Worm (Caenorhabditis elegans): ENCODE measurements around the gene pqn-31.

The pqn-31 gene

DNA sequence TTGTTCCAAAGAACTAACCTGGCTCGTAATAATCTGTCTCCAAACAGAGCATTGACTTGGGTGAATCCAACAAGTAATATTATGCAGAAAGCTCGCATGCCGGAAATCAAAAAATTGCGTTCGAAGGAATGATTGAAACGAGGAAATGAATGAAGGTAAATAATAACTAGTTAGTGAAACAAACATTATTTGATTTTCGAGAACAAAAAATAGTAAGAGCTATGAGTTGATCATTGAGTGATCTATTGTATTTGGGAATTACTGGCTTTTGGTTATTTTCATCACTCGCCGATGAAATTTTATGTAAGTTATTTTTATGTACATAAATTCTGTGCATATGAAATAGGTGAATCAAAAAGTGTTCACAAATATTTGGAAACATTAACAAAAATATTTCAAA, 45.4 kb downstream of the pqn-31 start, which contains the start of gene B0222.5:
B0222.5 (minus strand) TSS at position 101 of the 400 bp plus-strand sequence.
- TF ChIP-seq dpl-1 (GFP tag; optimal IDR thresholded peaks at IDR 0.05) (no peak), snu-23 (GFP tag; optimal IDR thresholded peaks at IDR 0.05) (no peak), lin-13 (GFP tag; optimal IDR thresholded peaks at IDR 0.05) (no peak), nhr-84 (tag; optimal IDR thresholded peaks at IDR 0.05) (no peak), sox-4 (tag; optimal IDR thresholded peaks at IDR 0.05) (no peak), ztf-11 (tag; optimal IDR thresholded peaks at IDR 0.05) (no peak)

DNA sequence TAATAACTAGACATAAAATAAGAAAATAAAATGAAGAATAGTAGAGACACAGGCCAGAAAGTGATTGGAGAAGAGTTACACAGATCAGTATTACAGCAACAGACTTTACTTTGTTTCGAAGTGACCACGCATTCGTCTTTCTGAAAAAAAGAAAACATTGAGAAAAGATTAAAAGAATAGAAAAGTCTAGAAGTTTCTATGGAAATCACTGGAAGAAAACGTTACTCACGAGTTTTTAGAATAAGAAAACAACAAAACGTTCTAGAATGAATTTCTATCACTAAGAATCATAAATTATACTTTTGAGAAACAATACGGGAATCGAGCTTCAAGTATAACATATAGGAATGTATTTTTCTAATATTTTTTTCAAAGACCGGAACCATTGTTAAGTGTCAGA, 46.2 kb downstream of the pqn-31 start:
- TF ChIP-seq blmp-1 (tag; optimal IDR thresholded peaks at IDR 0.05), result no peak

DNA sequence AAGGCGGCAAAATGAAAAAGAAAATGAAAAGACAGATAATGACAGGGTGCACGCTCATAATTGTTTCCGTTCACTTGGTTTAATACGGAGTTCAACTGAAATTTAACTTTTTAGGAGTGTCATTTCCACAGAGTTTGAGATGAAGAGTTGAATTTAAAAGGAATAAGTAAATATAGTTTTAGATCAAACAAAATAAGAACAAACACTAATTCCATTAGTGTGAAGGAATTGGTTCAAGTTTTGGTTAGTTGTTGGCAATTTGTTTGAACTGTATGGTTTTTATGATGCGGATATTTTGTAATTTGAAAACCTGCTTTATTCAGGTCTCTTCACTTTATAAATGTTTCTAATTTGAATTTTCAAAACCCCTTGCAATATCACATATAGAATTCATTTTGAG, 47.3 kb downstream of the pqn-31 start, which contains the start of gene B0222.15:
B0222.15 (minus strand) TSS at position 101 of the 400 bp plus-strand sequence.
- TF ChIP-seq unc-86 (tag; optimal IDR thresholded peaks at IDR 0.05) (no peak), blmp-1 (tag; optimal IDR thresholded peaks at IDR 0.05) (no peak), nhr-237 (tag; optimal IDR thresholded peaks at IDR 0.05) (no peak), zip-4 (GFP tag; optimal IDR thresholded peaks at IDR 0.05) (no peak), C04F5.9 (tag; optimal IDR thresholded peaks at IDR 0.05) (no peak)

DNA sequence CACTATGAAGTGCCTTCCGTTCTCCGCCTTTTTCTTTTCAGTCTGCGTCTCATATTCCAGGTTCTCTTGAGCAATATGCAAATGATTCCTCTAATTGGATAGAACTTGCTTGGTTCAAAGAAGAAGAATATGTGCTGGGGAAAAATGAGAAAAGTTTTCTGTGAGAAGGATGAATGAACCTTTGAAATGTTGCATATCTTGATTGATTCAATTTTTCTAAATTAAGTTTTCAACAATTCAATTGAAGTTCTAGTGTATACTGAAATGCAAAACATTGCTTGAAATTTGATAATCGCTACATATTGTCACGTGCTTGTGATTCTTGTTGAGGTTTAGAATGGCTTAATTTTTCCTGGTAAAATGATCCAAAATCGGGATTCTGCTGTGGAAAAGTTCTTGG, 48.2 kb downstream of the pqn-31 start:
- TF ChIP-seq nhr-85 (tag) (no peak), fkh-10 (GFP tag; optimal IDR thresholded peaks at IDR 0.05) (peak; percentile 96), zag-1 (tag; optimal IDR thresholded peaks at IDR 0.05) (no peak), swsn-7 (tag; optimal IDR thresholded peaks at IDR 0.05) (no peak), nhr-71 (tag; optimal IDR thresholded peaks at IDR 0.05) (peak; percentile 36), snu-23 (GFP tag; optimal IDR thresholded peaks at IDR 0.05) (no peak), lin-14 (GFP tag; optimal IDR thresholded peaks at IDR 0.05) (peak; percentile 39), hpl-2 (GFP tag; optimal IDR thresholded peaks at IDR 0.05) (no peak), fkh-8 (tag; optimal IDR thresholded peaks at IDR 0.05) (peak; percentile 24), irx-1 (tag; optimal IDR thresholded peaks at IDR 0.05) (no peak), nhr-47 (tag; optimal IDR thresholded peaks at IDR 0.05) (peak; percentile 41)

DNA sequence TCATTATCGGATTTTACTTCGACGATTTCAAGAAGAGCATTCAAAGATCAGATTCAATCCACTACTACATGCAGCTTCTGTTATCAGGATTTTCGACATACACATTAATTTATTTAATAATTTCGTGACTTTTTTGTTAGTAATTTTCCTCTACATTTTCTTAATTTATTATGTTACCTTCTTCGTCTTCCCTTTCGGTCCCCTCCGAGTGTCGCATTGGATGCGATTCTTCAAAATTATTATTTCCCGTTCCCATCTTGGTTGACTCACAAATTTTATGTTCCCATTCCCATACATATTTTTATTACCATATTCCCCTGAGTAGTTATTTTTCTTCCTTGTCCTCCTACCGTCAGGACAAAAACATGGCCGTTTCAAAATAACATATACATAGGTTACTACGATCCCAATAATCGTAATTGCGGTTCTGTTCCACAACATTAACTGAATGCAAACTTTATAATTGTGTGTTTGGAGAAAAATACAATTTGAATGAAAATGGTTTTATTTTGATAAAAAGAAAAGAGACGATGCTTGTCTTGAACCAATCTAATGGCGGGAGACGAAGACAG, 49.9 kb downstream of the pqn-31 start:
- TF ChIP-seq nhr-71 (tag; optimal IDR thresholded peaks at IDR 0.05) (peak; percentile 25), aly-2 (tag; optimal IDR thresholded peaks at IDR 0.05) (peak; percentile 60), nhr-90 (tag; optimal IDR thresholded peaks at IDR 0.05; ENCODE audit: poor library complexity) (peak; percentile 7), nhr-85 (tag) (peak; percentile 59)

DNA sequence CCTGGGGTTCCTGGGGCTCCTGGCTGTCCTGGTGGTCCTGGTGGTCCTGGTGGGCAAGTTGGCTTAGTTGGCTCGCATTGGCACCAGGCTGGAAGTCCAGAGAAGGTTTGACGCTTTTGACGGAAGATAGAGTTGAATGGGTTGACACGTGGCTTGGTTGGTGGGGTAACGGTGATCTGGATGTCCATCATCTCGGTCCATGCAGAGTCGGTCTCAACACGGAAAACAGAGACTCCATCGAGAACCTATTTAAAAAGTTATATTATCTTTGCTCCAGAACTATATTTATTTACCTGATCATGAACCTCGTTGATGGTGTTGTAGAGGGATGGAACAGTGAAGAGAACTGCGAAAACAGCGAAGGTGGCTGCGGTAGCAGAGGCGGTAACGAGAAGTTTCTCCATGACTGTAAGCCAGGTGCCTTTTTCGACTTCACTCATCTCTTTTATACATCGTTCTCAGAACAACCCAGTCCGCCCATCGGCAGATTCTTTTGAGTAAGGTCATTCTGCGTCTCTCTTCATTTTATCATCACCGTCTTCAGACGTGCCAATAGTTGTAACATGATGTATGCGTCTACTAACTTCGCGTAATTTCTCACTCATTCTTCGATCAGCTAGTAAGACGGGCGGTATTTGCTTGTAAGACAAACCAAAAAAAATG, 51.0 kb downstream of the pqn-31 start, which contains the start of gene col-144:
col-144 (minus strand) TSS at position 419 of the 663 bp plus-strand sequence.
- peak in 1 of 2 experiments; percentile 26 for TF ChIP-seq lin-35 (GFP tag; optimal IDR thresholded peaks at IDR 0.05)
- no peak for TF ChIP-seq fkh-8 (tag; optimal IDR thresholded peaks at IDR 0.05)
- no peak for TF ChIP-seq efl-1 (optimal IDR thresholded peaks at IDR 0.05)
- peak in 1 of 2 experiments; percentile 82 for TF ChIP-seq efl-1 (GFP tag; optimal IDR thresholded peaks at IDR 0.05 in 1 of 2)
- TF ChIP-seq snu-23 (GFP tag; optimal IDR thresholded peaks at IDR 0.05), result peak; percentile 59
- no peak for TF ChIP-seq ztf-4 (tag; optimal IDR thresholded peaks at IDR 0.05)
- peak; percentile 39; the same call in 1 of the 2 replicates for TF ChIP-seq nhr-19 (GFP tag; conservative IDR thresholded peaks at IDR 0.05)
- TF ChIP-seq blmp-1 (tag; optimal IDR thresholded peaks at IDR 0.05), result peak; percentile 38
- peak; percentile 93 for TF ChIP-seq nhr-85 (tag)
- TF ChIP-seq elt-3 (tag; optimal IDR thresholded peaks at IDR 0.05), result peak in 2 of 6 experiments; percentile 36 to 39
- peak; percentile 55 for TF ChIP-seq nhr-71 (tag; optimal IDR thresholded peaks at IDR 0.05)
- peak; percentile 13 for TF ChIP-seq ama-1 (optimal IDR thresholded peaks at IDR 0.05)
- no peak for TF ChIP-seq zag-1 (tag; optimal IDR thresholded peaks at IDR 0.05)
- no peak for TF ChIP-seq pqm-1 (tag; optimal IDR thresholded peaks at IDR 0.05)
- TF ChIP-seq lin-14 (GFP tag; optimal IDR thresholded peaks at IDR 0.05), result peak; percentile 68
- peak; percentile 64 for TF ChIP-seq nhr-20 (tag; optimal IDR thresholded peaks at IDR 0.05)
